Fruit fly (Drosophila melanogaster) whole organism, embryonic: ENCODE results near the gene tay.

Experiments
- Atf6 ChIP-seq: fragments of 200-800 bp; sonication (Bioruptor generic); IDR thresholded peaks from 2 replicates; pipeline ENCODE4 v1.3.6; 2022; ENCODE audit warnings: missing biosample characterization, missing genetic modification characterization
- Awh ChIP-seq: fragments of 200-800 bp; sonication (Bioruptor generic); IDR thresholded peaks from 2 replicates; pipeline ENCODE4, ENCODE4 v1.3.6; 2022; ENCODE audit warnings: missing biosample characterization, missing genetic modification characterization
- CG14014 ChIP-seq: fragments of 200-800 bp; sonication (Bioruptor generic); IDR thresholded peaks from 2 replicates; pipeline ENCODE4 v1.3.6; 2022; ENCODE audit warnings: missing biosample characterization, missing genetic modification characterization
- CG14050 ChIP-seq: fragments of 200-800 bp; sonication (Bioruptor generic); IDR thresholded peaks from 3 replicates; pipeline ENCODE4 v1.3.6; 2022; ENCODE audit warnings: missing biosample characterization, missing genetic modification characterization
- CG14965 ChIP-seq: fragments of 200-800 bp; sonication (Bioruptor generic); optimal IDR thresholded peaks from 2 replicates; lab custom pipeline; 2016; ENCODE audit warnings: missing biosample characterization, missing genetic modification characterization, borderline replicate concordance
- CG33213 ChIP-seq: fragments of 200-800 bp; sonication (Bioruptor generic); optimal IDR thresholded peaks from 3 replicates; lab custom pipeline; 2016; ENCODE audit warnings: missing biosample characterization, missing genetic modification characterization
- CG33557 ChIP-seq: fragments of 200-800 bp; sonication (Bioruptor generic); optimal IDR thresholded peaks from 2 replicates; lab custom pipeline; 2019; ENCODE audit warnings: missing biosample characterization, mild to moderate bottlenecking, missing genetic modification characterization, moderate library complexity
- CG3847 ChIP-seq: fragments of 200-800 bp; sonication (Bioruptor generic); IDR thresholded peaks from 2 replicates; pipeline ENCODE4 v1.3.6; 2022; ENCODE audit warnings: missing biosample characterization, missing genetic modification characterization
- CG4730 ChIP-seq: fragments of 200-800 bp; sonication (Bioruptor generic); IDR thresholded peaks from 2 replicates; pipeline ENCODE4 v1.3.6; 2022; ENCODE audit warnings: missing biosample characterization, missing genetic modification characterization
- CG6175 ChIP-seq: fragments of 200-800 bp; sonication (Bioruptor generic); IDR thresholded peaks from 3 replicates; pipeline ENCODE4 v1.3.6; 2022; ENCODE audit warnings: missing biosample characterization, missing genetic modification characterization
- CG6683 ChIP-seq: fragments of 200-800 bp; sonication (Bioruptor generic); optimal IDR thresholded peaks from 2 replicates; lab custom pipeline; 2017; ENCODE audit warnings: missing biosample characterization, mild to moderate bottlenecking, missing genetic modification characterization, missing genetic modification reagents
- CG7556 ChIP-seq: fragments of 200-800 bp; sonication (Bioruptor generic); optimal IDR thresholded peaks from 2 replicates; lab custom pipeline; 2017; ENCODE audit warnings: missing biosample characterization, mild to moderate bottlenecking, missing genetic modification characterization
- CG8089 ChIP-seq: fragments of 200-800 bp; sonication (Bioruptor generic); optimal IDR thresholded peaks from 3 replicates; lab custom pipeline; 2016; ENCODE audit warnings: missing biosample characterization, missing genetic modification characterization
- CG9932 ChIP-seq: fragments of 200-800 bp; sonication (Bioruptor generic); IDR thresholded peaks from 2 replicates; pipeline ENCODE4 v1.3.6; 2022; ENCODE audit warnings: missing biosample characterization, missing genetic modification characterization
- CHES-1-like ChIP-seq: fragments of 200-800 bp; sonication (Bioruptor generic); optimal IDR thresholded peaks from 2 replicates; lab custom pipeline; 2016; ENCODE audit warnings: missing biosample characterization, missing genetic modification characterization
- Dip2 ChIP-seq: fragments of 200-800 bp; sonication (Bioruptor generic); IDR thresholded peaks from 2 replicates; pipeline ENCODE4 v1.3.6; 2022; ENCODE audit warnings: missing biosample characterization, missing genetic modification characterization
- Dip3 ChIP-seq: fragments of 200-800 bp; sonication (Bioruptor generic); optimal IDR thresholded peaks from 3 replicates; lab custom pipeline; 2016; ENCODE audit warnings: missing biosample characterization, missing genetic modification characterization
- Doc3 ChIP-seq: fragments of 200-800 bp; sonication (Bioruptor generic); IDR thresholded peaks from 3 replicates; pipeline ENCODE4 v1.3.6; 2022; ENCODE audit warnings: missing biosample characterization, missing genetic modification characterization; ENCODE audit not compliant: partially characterized antibody
- Fer3 ChIP-seq: fragments of 200-800 bp; sonication (Bioruptor generic); optimal IDR thresholded peaks from 2 replicates; lab custom pipeline; 2018; ENCODE audit warnings: missing biosample characterization, mild to moderate bottlenecking, missing genetic modification characterization, moderate library complexity
- H15 ChIP-seq: fragments of 200-800 bp; sonication (Bioruptor generic); IDR thresholded peaks from 3 replicates; pipeline ENCODE4 v1.3.6; 2022; ENCODE audit warnings: missing biosample characterization, missing genetic modification characterization
- Hey ChIP-seq: fragments of 200-800 bp; sonication (Bioruptor generic); optimal IDR thresholded peaks from 3 replicates; lab custom pipeline; 2018; ENCODE audit warnings: missing biosample characterization, mild to moderate bottlenecking, missing genetic modification characterization
- HmgD ChIP-seq: fragments of 200-800 bp; sonication (Bioruptor generic); optimal IDR thresholded peaks from 3 replicates; lab custom pipeline; 2016; ENCODE audit warnings: missing biosample characterization, missing genetic modification characterization
- HmgZ ChIP-seq: fragments of 200-800 bp; sonication (Bioruptor generic); optimal IDR thresholded peaks from 2 replicates; lab custom pipeline; 2018; ENCODE audit warnings: missing biosample characterization, mild to moderate bottlenecking, missing genetic modification characterization
- Hsf ChIP-seq: fragments of 200-800 bp; sonication (Bioruptor generic); optimal IDR thresholded peaks from 3 replicates; lab custom pipeline; 2016; ENCODE audit warnings: missing biosample characterization, missing genetic modification characterization
- Mes4 ChIP-seq: fragments of 200-800 bp; sonication (Bioruptor generic); optimal IDR thresholded peaks from 2 replicates; lab custom pipeline; 2016; ENCODE audit warnings: missing biosample characterization, missing genetic modification characterization
- NfI ChIP-seq: fragments of 200-800 bp; sonication (Bioruptor generic); optimal IDR thresholded peaks from 3 replicates; lab custom pipeline; 2018; ENCODE audit warnings: missing biosample characterization, mild to moderate bottlenecking, missing genetic modification characterization, moderate library complexity
- Oaz ChIP-seq: fragments of 200-800 bp; sonication (Bioruptor generic); IDR thresholded peaks from 2 replicates; pipeline ENCODE4 v1.3.6; 2022; ENCODE audit warnings: missing biosample characterization, missing genetic modification characterization
- PHDP ChIP-seq: fragments of 200-800 bp; sonication (Bioruptor generic); optimal IDR thresholded peaks from 3 replicates; lab custom pipeline; 2018; ENCODE audit warnings: missing biosample characterization, mild to moderate bottlenecking, missing genetic modification characterization, moderate library complexity
- Ptx1 ChIP-seq: fragments of 200-800 bp; sonication (Bioruptor generic); IDR thresholded peaks from 2 replicates; pipeline ENCODE4 v1.3.6; 2022; ENCODE audit warnings: missing biosample characterization, missing genetic modification characterization
- Rx ChIP-seq: fragments of 200-800 bp; sonication (Bioruptor generic); IDR thresholded peaks from 2 replicates; pipeline ENCODE4 v1.3.6; 2022; ENCODE audit warnings: missing biosample characterization, missing genetic modification characterization
- Sin3A ChIP-seq: fragments of >200 bp; optimal IDR thresholded peaks from 2 replicates; lab custom pipeline; 2018
- Sry-β ChIP-seq: fragments of 200-800 bp; sonication (Bioruptor generic); optimal IDR thresholded peaks from 2 replicates; lab custom pipeline; 2018; ENCODE audit warnings: missing biosample characterization, mild to moderate bottlenecking, missing genetic modification characterization, moderate library complexity
- Tbp ChIP-seq: fragments of >200 bp; optimal IDR thresholded peaks from 2 replicates; lab custom pipeline; 2018; ENCODE audit warnings: missing biosample characterization, missing genetic modification characterization
- Trl ChIP-seq, 3 experiments: fragments of >200 bp in 2 of 3; fragments of 200-800 bp in 1 of 3; sonication (Bioruptor generic) in 1 of 3; optimal IDR thresholded peaks; 2 replicates in 1 of 3; 3 replicates in 2 of 3; lab custom pipeline; 2016 to 2017; ENCODE audit warnings: missing biosample characterization in 1 of 3, missing genetic modification characterization in 1 of 3
- caup ChIP-seq: fragments of 200-800 bp; sonication (Bioruptor generic); optimal IDR thresholded peaks from 3 replicates; lab custom pipeline; 2017; ENCODE audit warnings: missing biosample characterization, mild to moderate bottlenecking, missing genetic modification characterization, moderate library complexity; ENCODE audit not compliant: severe bottlenecking
- chif ChIP-seq, 2 experiments: fragments of 200-800 bp; sonication (Bioruptor generic); optimal IDR thresholded peaks; 3 replicates each; lab custom pipeline; 2016; ENCODE audit warnings: missing biosample characterization in 2 of 2, missing genetic modification characterization in 2 of 2
- crc ChIP-seq: fragments of 200-800 bp; sonication (Bioruptor generic); optimal IDR thresholded peaks from 2 replicates; lab custom pipeline; 2016; ENCODE audit warnings: missing biosample characterization, missing genetic modification characterization
- da ChIP-seq: fragments of 200-800 bp; sonication (Bioruptor generic); optimal IDR thresholded peaks from 2 replicates; lab custom pipeline; 2016; ENCODE audit warnings: missing biosample characterization, missing genetic modification characterization
- eve ChIP-seq, 2 experiments: fragments of >200 bp; optimal IDR thresholded peaks; 2 replicates each; lab custom pipeline; 2017; ENCODE audit warnings: missing biosample characterization in 2 of 2, missing genetic modification characterization in 2 of 2
- fu2 ChIP-seq: fragments of 200-800 bp; sonication (Bioruptor generic); optimal IDR thresholded peaks from 2 replicates; lab custom pipeline; 2016; ENCODE audit warnings: missing biosample characterization, missing genetic modification characterization
- grn ChIP-seq: fragments of 200-800 bp; sonication (Bioruptor generic); optimal IDR thresholded peaks from 3 replicates; lab custom pipeline; 2017; ENCODE audit warnings: missing biosample characterization, missing genetic modification characterization
- lov ChIP-seq, 2 experiments: fragments of 200-800 bp in 1 of 2; fragments of >200 bp in 1 of 2; sonication (Bioruptor generic) in 1 of 2; IDR thresholded peaks in 1 of 2; optimal IDR thresholded peaks in 1 of 2; 2 replicates in 1 of 2; 3 replicates in 1 of 2; pipeline versions ENCODE4 v1.3.6 to Lab custom; 2017 to 2022; ENCODE audit warnings: missing biosample characterization in 1 of 2, missing genetic modification characterization in 1 of 2
- mam ChIP-seq: fragments of 200-800 bp; sonication (Bioruptor generic); optimal IDR thresholded peaks from 3 replicates; lab custom pipeline; 2016; ENCODE audit warnings: missing biosample characterization, missing genetic modification characterization
- mirr ChIP-seq: fragments of 200-800 bp; sonication (Bioruptor generic); optimal IDR thresholded peaks from 3 replicates; lab custom pipeline; 2018; ENCODE audit warnings: missing biosample characterization, mild to moderate bottlenecking, missing genetic modification characterization
- mld ChIP-seq: fragments of 200-800 bp; sonication (Bioruptor generic); IDR thresholded peaks from 3 replicates; pipeline ENCODE4 v1.3.6; 2022; ENCODE audit warnings: missing biosample characterization, missing genetic modification characterization; ENCODE audit not compliant: partially characterized antibody
- nerfin-1 ChIP-seq: fragments of 200-800 bp; sonication (Bioruptor generic); optimal IDR thresholded peaks from 3 replicates; lab custom pipeline; 2019; ENCODE audit warnings: missing biosample characterization, mild to moderate bottlenecking, missing genetic modification characterization, moderate library complexity
- nom ChIP-seq: fragments of 200-800 bp; sonication (Bioruptor generic); optimal IDR thresholded peaks from 2 replicates; lab custom pipeline; 2017; ENCODE audit warnings: missing biosample characterization, missing genetic modification characterization, mild to moderate bottlenecking, moderate library complexity, missing genetic modification reagents
- org-1 ChIP-seq: fragments of 200-800 bp; sonication (Bioruptor generic); optimal IDR thresholded peaks from 2 replicates; lab custom pipeline; 2017; ENCODE audit warnings: missing biosample characterization, missing genetic modification characterization
- slbo ChIP-seq: fragments of 200-800 bp; sonication (Bioruptor generic); IDR thresholded peaks from 2 replicates; pipeline ENCODE4 v1.3.6; 2022; ENCODE audit warnings: missing biosample characterization, missing genetic modification characterization
- stwl ChIP-seq: fragments of 200-800 bp; sonication (Bioruptor generic); optimal IDR thresholded peaks from 3 replicates; lab custom pipeline; 2018; ENCODE audit warnings: missing biosample characterization, mild to moderate bottlenecking, missing genetic modification characterization, moderate library complexity
- zfh2 ChIP-seq: fragments of 200-800 bp; sonication (Bioruptor generic); optimal IDR thresholded peaks from 2 replicates; lab custom pipeline; 2016; ENCODE audit warnings: missing biosample characterization, missing genetic modification characterization

tay gene

dm6 chrX:15867863-15868262 lies 19.2 kb downstream of the tay start, which contains the start of gene Gapdh2 (continued):
- TF ChIP-seq mirr (GFP tag; lab: Kevin White, UChicago) (peak; percentile 100), org-1 (peak; percentile 99), Dip2 (GFP tag; lab: Robert Waterston, UW) (peak; percentile 73; the same call in 1 of the 2 replicates), Atf6 (GFP tag; lab: Robert Waterston, UW) (peak; percentile 100), Sin3A (no peak), stwl (no peak), da (GFP tag; lab: Kevin White, UChicago) (peak; percentile 89), Mes4 (GFP tag; lab: Kevin White, UChicago) (peak; percentile 94), nom (peak; percentile 100), slbo (GFP tag; lab: Robert Waterston, UW) (peak; percentile 99), CG7556 (GFP tag; lab: Kevin White, UChicago) (peak; percentile 100), chif (GFP tag; optimal IDR thresholded peaks at IDR 0.05; lab: Kevin White, UChicago) (peak; percentile 95 to 96), CG3847 (GFP tag; lab: Robert Waterston, UW) (peak; percentile 99), zfh2 (GFP tag; lab: Kevin White, UChicago) (peak; percentile 95), CG6175 (peak; percentile 98), caup (GFP tag; lab: Kevin White, UChicago) (peak; percentile 100), Sry-β (GFP tag; lab: Kevin White, UChicago) (peak; percentile 71), fu2 (GFP tag; lab: Kevin White, UChicago) (peak; percentile 94), CG6683 (GFP tag; lab: Kevin White, UChicago) (peak; percentile 99), CG14014 (GFP tag; lab: Robert Waterston, UW) (peak; percentile 100), NfI (GFP tag; lab: Kevin White, UChicago) (peak; percentile 99), CG14965 (GFP tag; lab: Kevin White, UChicago) (peak; percentile 76), Ptx1 (GFP tag; lab: Robert Waterston, UW) (peak; percentile 98), HmgD (peak; percentile 68), Doc3 (GFP tag; lab: Robert Waterston, UW) (no peak), Hey (tag; lab: Kevin White, UChicago) (peak; percentile 98), CHES-1-like (GFP tag; lab: Kevin White, UChicago) (peak; percentile 97), eve (GFP tag; optimal IDR thresholded peaks at IDR 0.05; lab: Kevin White, UChicago) (peak in 1 of 2 experiments; percentile 100), H15 (GFP tag; lab: Robert Waterston, UW) (peak; percentile 97), Tbp (no peak), nerfin-1 (tag; lab: Kevin White, UChicago) (peak; percentile 99), PHDP (peak; percentile 100), HmgZ (tag; lab: Kevin White, UChicago) (peak; percentile 100), Awh (GFP tag; lab: Robert Waterston, UW) (peak; percentile 99), Oaz (GFP tag; lab: Robert Waterston, UW) (peak; percentile 99), Rx (peak; percentile 97), Dip3 (peak; percentile 98), CG9932 (peak; percentile 99), lov (optimal IDR thresholded peaks at IDR 0.05; lab: Kevin White, UChicago) (no peak), lov (GFP tag; IDR thresholded peaks at IDR 0.05; lab: Robert Waterston, UW) (peak; percentile 98; the same call in 2 of the 3 replicates), mam (GFP tag; lab: Kevin White, UChicago) (peak; percentile 97), crc (peak; percentile 98), CG8089 (GFP tag; lab: Kevin White, UChicago) (peak; percentile 90), grn (GFP tag; lab: Kevin White, UChicago) (peak; percentile 91), CG33213 (GFP tag; lab: Kevin White, UChicago) (peak; percentile 96), Fer3 (tag; lab: Kevin White, UChicago) (peak; percentile 100), Trl (optimal IDR thresholded peaks at IDR 0.05; lab: Kevin White, UChicago) (peak; percentile 35 to 79), Trl (GFP tag; optimal IDR thresholded peaks at IDR 0.05; lab: Kevin White, UChicago) (peak; percentile 95), CG33557 (peak; percentile 90), CG14050 (GFP tag; lab: Robert Waterston, UW) (peak; percentile 99), mld (GFP tag; lab: Robert Waterston, UW) (no peak), Hsf (peak; percentile 98), CG4730 (GFP tag; lab: Robert Waterston, UW) (peak; percentile 98)
